Worm (Caenorhabditis elegans): ENCODE data around the gene oig-5.

ce11 chrIV:14822267-14822666 is 15.3 kb downstream of the oig-5 start:
- TF ChIP-seq rnt-1 (tag; optimal IDR thresholded peaks at IDR 0.05): no peak
- no peak for TF ChIP-seq K09A11.1 (tag; optimal IDR thresholded peaks at IDR 0.05; ENCODE audit: insufficient read depth)
- no peak for TF ChIP-seq ceh-19 (GFP tag; optimal IDR thresholded peaks at IDR 0.05)
- TF ChIP-seq ahr-1 (tag; optimal IDR thresholded peaks at IDR 0.05): no peak
- TF ChIP-seq zip-5 (tag; optimal IDR thresholded peaks at IDR 0.05): no peak
- no peak for TF ChIP-seq pqm-1 (tag; optimal IDR thresholded peaks at IDR 0.05)
